Worm (Caenorhabditis elegans) whole organism, late embryonic: ENCODE data around the gene R02D5.7.

Source experiments
- hlh-8 ChIP-seq: sonication (generic microtip); optimal IDR thresholded peaks from 2 replicates; lab custom pipeline; 2016; ENCODE audit warnings: missing genotype, missing genetic modification characterization, missing compliant biosample characterization
- tbx-2 ChIP-seq: sonication (generic microtip); optimal IDR thresholded peaks from 2 replicates; lab custom pipeline; 2016; ENCODE audit warnings: missing genetic modification characterization, missing compliant biosample characterization

DNA sequence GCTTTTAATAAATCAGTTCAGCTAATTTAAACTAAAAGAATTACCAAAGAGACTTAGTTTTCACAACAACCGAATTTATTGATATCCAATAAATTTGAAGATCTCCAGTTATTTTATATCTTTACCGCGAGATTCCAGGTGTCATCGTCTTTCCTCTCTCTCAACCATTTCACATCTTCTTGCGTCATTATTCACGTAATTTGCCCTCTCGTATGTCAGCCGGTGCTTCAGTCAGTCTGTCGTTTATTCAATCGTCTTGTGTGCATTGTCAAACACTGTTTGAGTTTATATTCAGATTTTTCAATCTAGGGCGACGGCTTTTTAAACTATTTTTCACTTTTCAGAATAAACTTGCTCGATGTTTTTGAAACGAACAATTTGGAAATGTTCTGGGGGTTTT is 43.9 kb downstream of the R02D5.7 start:
- TF ChIP-seq hlh-8: no peak
- TF ChIP-seq tbx-2 (tag; lab: Kevin White, UChicago): no peak
